Worm (Caenorhabditis elegans) whole organism, mixed stage, embryonic: Measurements from ENCODE around the gene cyp-33C8.

Experiments
- bed-3 ChIP-seq: fragments of 200-800 bp; sonication (Bioruptor generic); optimal IDR thresholded peaks from 3 replicates; lab custom pipeline; 2018; ENCODE audit warnings: mild to moderate bottlenecking, missing genetic modification characterization, moderate library complexity, missing compliant biosample characterization
- blmp-1 ChIP-seq: fragments of 150-350 bp; optimal IDR thresholded peaks from 2 replicates; lab custom pipeline; 2014; ENCODE audit warnings: missing biosample characterization, missing genetic modification characterization
- ceh-39 ChIP-seq: fragments of 150-350 bp; optimal IDR thresholded peaks from 2 replicates; lab custom pipeline; 2014; ENCODE audit warnings: missing biosample characterization, missing genetic modification characterization
- ceh-43 ChIP-seq: fragments of 200-800 bp; sonication (Bioruptor generic); optimal IDR thresholded peaks from 2 replicates; lab custom pipeline; 2018; ENCODE audit warnings: mild to moderate bottlenecking, missing genetic modification characterization, moderate library complexity, missing compliant biosample characterization
- ces-1 ChIP-seq: fragments of 150-350 bp; optimal IDR thresholded peaks from 2 replicates; lab custom pipeline; 2014; ENCODE audit warnings: missing biosample characterization, missing genetic modification reagents, missing genetic modification characterization
- cnd-1 ChIP-seq: fragments of 200-800 bp; sonication (Bioruptor generic); optimal IDR thresholded peaks from 2 replicates; lab custom pipeline; 2018; ENCODE audit warnings: mild to moderate bottlenecking, missing genetic modification characterization, missing compliant biosample characterization
- drap-1 ChIP-seq: fragments of 200-800 bp; sonication (Bioruptor generic); optimal IDR thresholded peaks from 3 replicates; lab custom pipeline; 2018; ENCODE audit warnings: mild to moderate bottlenecking, missing genetic modification characterization, missing compliant biosample characterization
- elt-1 ChIP-seq: sonication (generic microtip); optimal IDR thresholded peaks from 2 replicates; lab custom pipeline; 2017; ENCODE audit warnings: missing genetic modification characterization, mild to moderate bottlenecking, missing compliant biosample characterization, antibody characterized with exemption, moderate library complexity, borderline replicate concordance; ENCODE audit not compliant: insufficient read depth
- elt-3 ChIP-seq: fragments of 150-350 bp; optimal IDR thresholded peaks from 2 replicates; lab custom pipeline; 2014; ENCODE audit warnings: missing biosample characterization, missing genetic modification characterization
- flh-1 ChIP-seq: fragments of 200-800 bp; sonication (Bioruptor generic); optimal IDR thresholded peaks from 2 replicates; lab custom pipeline; 2018; ENCODE audit warnings: mild to moderate bottlenecking, missing genetic modification characterization, moderate library complexity, missing compliant biosample characterization
- ham-2 ChIP-seq: fragments of 200-800 bp; sonication (Bioruptor generic); optimal IDR thresholded peaks from 2 replicates; lab custom pipeline; 2018; ENCODE audit warnings: mild to moderate bottlenecking, missing genetic modification characterization, missing compliant biosample characterization
- hlh-1 ChIP-seq: fragments of 150-350 bp; optimal IDR thresholded peaks from 2 replicates; lab custom pipeline; 2014; ENCODE audit warnings: missing biosample characterization, missing genetic modification reagents, missing genetic modification characterization
- lin-13 ChIP-seq: fragments of 150-350 bp; optimal IDR thresholded peaks from 2 replicates; lab custom pipeline; 2014; ENCODE audit warnings: missing biosample characterization, missing genetic modification characterization
- lin-32 ChIP-seq: fragments of 200-800 bp; sonication (Bioruptor generic); optimal IDR thresholded peaks from 2 replicates; lab custom pipeline; 2018; ENCODE audit warnings: mild to moderate bottlenecking, missing genetic modification characterization, missing compliant biosample characterization
- mab-5 ChIP-seq: fragments of 150-350 bp; optimal IDR thresholded peaks from 2 replicates; lab custom pipeline; 2014; ENCODE audit warnings: missing biosample characterization, missing genetic modification characterization
- mep-1 ChIP-seq: fragments of 150-350 bp; optimal IDR thresholded peaks from 2 replicates; lab custom pipeline; 2017; ENCODE audit warnings: missing biosample characterization, missing genetic modification reagents, missing genetic modification characterization, inconsistent platforms
- mls-2 ChIP-seq: sonication (generic microtip); optimal IDR thresholded peaks from 2 replicates; lab custom pipeline; 2016; ENCODE audit warnings: mild to moderate bottlenecking, missing genetic modification characterization, moderate library complexity, missing compliant biosample characterization
- nhr-12 ChIP-seq: fragments of 150-350 bp; optimal IDR thresholded peaks from 2 replicates; lab custom pipeline; 2014; ENCODE audit warnings: missing biosample characterization, missing genetic modification characterization
- nhr-2 ChIP-seq: fragments of 150-350 bp; optimal IDR thresholded peaks from 2 replicates; lab custom pipeline; 2014; ENCODE audit warnings: missing biosample characterization, missing genetic modification characterization
- nhr-237 ChIP-seq: fragments of 150-350 bp; optimal IDR thresholded peaks from 2 replicates; lab custom pipeline; 2014; ENCODE audit warnings: missing biosample characterization, missing genetic modification characterization
- nhr-28 ChIP-seq: fragments of 150-350 bp; optimal IDR thresholded peaks from 2 replicates; lab custom pipeline; 2014; ENCODE audit warnings: missing biosample characterization, missing genetic modification characterization
- pha-4 ChIP-seq: fragments of 150-350 bp; optimal IDR thresholded peaks from 2 replicates; lab custom pipeline; 2018; ENCODE audit warnings: missing biosample characterization, missing genetic modification reagents, missing genetic modification characterization
- sem-2 ChIP-seq: fragments of 200-800 bp; sonication (Bioruptor generic); optimal IDR thresholded peaks from 2 replicates; lab custom pipeline; 2018; ENCODE audit warnings: mild to moderate bottlenecking, missing genetic modification characterization, missing compliant biosample characterization
- snpc-4 ChIP-seq: fragments of 150-350 bp; optimal IDR thresholded peaks from 2 replicates; lab custom pipeline; 2014; ENCODE audit warnings: missing biosample characterization, missing genetic modification characterization
- sptf-1 ChIP-seq: sonication (generic microtip); optimal IDR thresholded peaks from 2 replicates; lab custom pipeline; 2017; ENCODE audit warnings: mild to moderate bottlenecking, missing genetic modification characterization, moderate library complexity, missing compliant biosample characterization
- tbx-8 ChIP-seq: fragments of 200-800 bp; sonication (Bioruptor generic); optimal IDR thresholded peaks from 2 replicates; lab custom pipeline; 2018; ENCODE audit warnings: mild to moderate bottlenecking, missing genetic modification characterization, moderate library complexity, missing compliant biosample characterization
- zip-8 ChIP-seq: fragments of 150-350 bp; optimal IDR thresholded peaks from 2 replicates; lab custom pipeline; 2014; ENCODE audit warnings: missing biosample characterization, missing genetic modification characterization
- ztf-11 ChIP-seq: fragments of 150-350 bp; optimal IDR thresholded peaks from 2 replicates; lab custom pipeline; 2014; ENCODE audit warnings: missing biosample characterization, missing genetic modification characterization

The cyp-33C8 gene

ce11 chrV:3784167-3784734, 19.1 kb downstream of the cyp-33C8 start, which contains the start of gene R08F11.1:
R08F11.1 (minus strand) TSS chrV:3784217.
- TF ChIP-seq lin-32 (GFP tag; lab: Kevin White, UChicago): no peak
- no peak for TF ChIP-seq sem-2
- TF ChIP-seq sptf-1 (tag; lab: Kevin White, UChicago): no peak
- no peak for TF ChIP-seq nhr-237

ce11 chrV:3776946-3777345, 26.4 kb downstream of the cyp-33C8 start:
- TF ChIP-seq ces-1 (GFP tag; lab: Kevin White, UChicago) (no peak), nhr-12 (tag; lab: Kevin White, UChicago) (no peak), blmp-1 (tag; lab: Kevin White, UChicago) (no peak), nhr-2 (tag; lab: Kevin White, UChicago) (no peak)

DNA sequence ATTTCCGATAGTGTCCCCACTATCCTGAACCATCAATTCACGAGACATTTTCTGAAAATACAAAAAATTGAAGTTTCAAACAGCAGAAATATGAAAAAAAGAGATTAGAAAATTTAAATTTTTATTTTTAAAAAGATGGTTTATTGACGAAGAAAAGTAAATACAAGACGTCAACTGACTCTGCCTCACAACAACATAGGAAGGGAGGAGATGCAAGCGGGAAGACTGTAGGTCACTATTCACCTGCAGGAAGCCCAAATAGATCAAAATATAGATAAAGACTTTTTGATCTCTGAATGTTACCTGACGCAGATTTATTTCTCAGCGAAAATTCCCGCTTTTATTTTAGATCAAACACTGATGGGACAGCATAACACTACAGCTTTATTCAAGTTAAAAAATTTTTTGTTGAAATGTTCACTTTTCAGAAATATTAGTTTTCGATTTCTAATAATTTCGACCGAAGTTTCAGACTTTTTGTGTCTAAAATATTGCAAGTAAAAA, 27.2 kb downstream of the cyp-33C8 start, which contains the start of gene cysl-3:
Gene cysl-3, minus strand, starts transcription at position 51 of the 504 bp plus-strand sequence.
- TF ChIP-seq elt-1 (tag; lab: Kevin White, UChicago) (no peak), lin-32 (GFP tag; lab: Kevin White, UChicago) (no peak), tbx-8 (no peak), blmp-1 (tag; lab: Kevin White, UChicago) (no peak), nhr-237 (no peak), ceh-43 (GFP tag; lab: Kevin White, UChicago) (no peak), mls-2 (no peak), lin-13 (tag; lab: Kevin White, UChicago) (no peak)

DNA sequence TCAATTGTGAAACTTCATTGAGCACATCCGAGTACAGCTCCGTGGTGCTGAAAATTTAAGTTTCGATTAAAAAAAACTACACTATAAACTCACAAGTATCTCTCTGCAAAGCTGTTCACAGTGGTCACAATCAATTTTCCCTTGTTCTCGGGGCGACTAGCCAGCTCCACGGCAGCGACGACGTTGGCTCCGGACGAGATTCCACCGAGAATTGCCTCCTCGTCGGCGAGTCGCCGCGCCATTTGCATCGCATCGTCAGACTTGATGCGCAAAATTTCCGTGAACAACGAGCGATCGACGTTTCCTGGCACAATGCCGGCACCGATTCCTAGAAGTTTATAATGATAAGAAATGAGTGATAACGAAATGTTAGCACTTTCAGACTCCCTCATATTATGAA, 28.7 kb downstream of the cyp-33C8 start:
- TF ChIP-seq ces-1 (GFP tag; lab: Kevin White, UChicago): no peak
- no peak for TF ChIP-seq nhr-28 (tag; lab: Kevin White, UChicago)
- TF ChIP-seq mls-2: no peak
- no peak for TF ChIP-seq sem-2
- TF ChIP-seq zip-8 (tag; lab: Kevin White, UChicago): no peak
- no peak for TF ChIP-seq hlh-1 (tag; lab: Kevin White, UChicago)
- TF ChIP-seq ztf-11 (tag; lab: Kevin White, UChicago): no peak
- TF ChIP-seq lin-13 (tag; lab: Kevin White, UChicago): no peak
- TF ChIP-seq ceh-39 (tag; lab: Kevin White, UChicago): no peak
- no peak for TF ChIP-seq bed-3 (GFP tag; lab: Kevin White, UChicago)
- no peak for TF ChIP-seq tbx-8
- no peak for TF ChIP-seq snpc-4 (tag; lab: Kevin White, UChicago)

- TF ChIP-seq drap-1 (GFP tag; lab: Kevin White, UChicago) (no peak), mab-5 (tag; lab: Kevin White, UChicago) (no peak), ces-1 (GFP tag; lab: Kevin White, UChicago) (no peak), nhr-28 (tag; lab: Kevin White, UChicago) (no peak), tbx-8 (no peak), nhr-12 (tag; lab: Kevin White, UChicago) (no peak), pha-4 (tag; lab: Kevin White, UChicago) (no peak), cnd-1 (tag; lab: Kevin White, UChicago) (no peak), ceh-43 (GFP tag; lab: Kevin White, UChicago) (no peak), flh-1 (GFP tag; lab: Kevin White, UChicago) (no peak), mep-1 (tag; lab: Kevin White, UChicago) (no peak), sptf-1 (tag; lab: Kevin White, UChicago) (no peak), ztf-11 (tag; lab: Kevin White, UChicago) (no peak), elt-3 (no peak), nhr-2 (tag; lab: Kevin White, UChicago) (no peak), ham-2 (GFP tag; lab: Kevin White, UChicago) (no peak)
Measured at ce11 chrV:3773618-3774017, 29.7 kb downstream of the cyp-33C8 start.
